Fruit fly (Drosophila melanogaster) Kc167 (cell line): Measurements from ENCODE around the gene CG9737.

Experiments
- Sin3A ChIP-seq: fragments of >200 bp; optimal IDR thresholded peaks from 2 replicates; lab custom pipeline; 2018; ENCODE audit warnings: missing external identifiers
- h ChIP-seq: fragments of >200 bp; optimal IDR thresholded peaks from 3 replicates; lab custom pipeline; 2018; ENCODE audit warnings: missing external identifiers
- insv ChIP-seq: fragments of >200 bp; optimal IDR thresholded peaks from 3 replicates; lab custom pipeline; 2018; ENCODE audit warnings: missing external identifiers
- ttk ChIP-seq: sonication (Bioruptor generic); optimal IDR thresholded peaks from 2 replicates; lab custom pipeline; 2017; ENCODE audit warnings: missing external identifiers

DNA sequence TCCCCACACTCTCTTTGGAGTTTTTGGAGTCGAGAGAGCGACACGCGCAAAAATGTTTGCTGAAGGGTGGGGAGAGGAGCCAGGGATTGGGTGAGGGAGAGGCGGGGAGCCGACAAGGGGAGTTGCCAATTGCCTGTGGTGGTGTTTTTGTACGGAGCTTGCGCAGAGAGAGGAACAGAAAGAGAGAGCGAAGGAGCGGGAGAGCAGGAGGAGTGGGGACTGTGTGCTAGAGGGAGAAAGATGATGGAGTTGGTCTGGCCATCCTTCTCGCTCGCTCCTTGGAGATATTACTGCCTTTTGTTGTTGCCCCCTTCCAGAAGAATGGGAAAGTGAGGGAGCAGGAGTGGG is 28.0 kb upstream of the CG9737 start:
- TF ChIP-seq h (lab: Kevin White, UChicago) (no peak), Sin3A (no peak), insv (lab: Kevin White, UChicago) (no peak), ttk (lab: Kevin White, UChicago) (no peak)
